Fruit fly (Drosophila melanogaster) whole organism, wandering third instar larva: ENCODE data around the gene Cow.
A peak's percentile ranks its signal among the peaks of the same experiment; 100 is the strongest.

Experiments
- Abd-B ChIP-seq: fragments of >200 bp; optimal IDR thresholded peaks from 2 replicates; lab custom pipeline; 2017; ENCODE audit warnings: missing biosample characterization, missing genetic modification characterization
- CG32264 ChIP-seq: fragments of 200-800 bp; sonication (Bioruptor generic); optimal IDR thresholded peaks from 2 replicates; lab custom pipeline; 2016; ENCODE audit warnings: missing biosample characterization, missing genetic modification characterization
- CG9705 ChIP-seq: fragments of 200-800 bp; sonication (Bioruptor generic); optimal IDR thresholded peaks from 2 replicates; lab custom pipeline; 2018; ENCODE audit warnings: missing biosample characterization, mild to moderate bottlenecking, missing genetic modification characterization
- CrebA ChIP-seq: fragments of 200-800 bp; sonication (Bioruptor generic); optimal IDR thresholded peaks from 2 replicates; lab custom pipeline; 2016; ENCODE audit warnings: missing biosample characterization, mild to moderate bottlenecking, missing genetic modification characterization, borderline replicate concordance
- Dif ChIP-seq: fragments of 200-275, 200-300 bp; sonication (Bioruptor generic); optimal IDR thresholded peaks from 2 replicates; lab custom pipeline; 2018; ENCODE audit warnings: missing biosample characterization, missing genetic modification characterization; ENCODE audit not compliant: partially characterized antibody
- GATAd ChIP-seq: sonication (Bioruptor generic); optimal IDR thresholded peaks from 2 replicates; lab custom pipeline; 2016; ENCODE audit warnings: missing biosample characterization, missing genetic modification characterization
- HLH106 ChIP-seq: fragments of 200-800 bp; optimal IDR thresholded peaks from 3 replicates; lab custom pipeline; 2019; ENCODE audit warnings: missing biosample characterization, mild to moderate bottlenecking, missing genetic modification characterization, moderate library complexity
- Hnf4 ChIP-seq: fragments of 200-800 bp; sonication (Bioruptor generic); optimal IDR thresholded peaks from 2 replicates; lab custom pipeline; 2016; ENCODE audit warnings: missing biosample characterization, mild to moderate bottlenecking, missing genetic modification characterization
- Hr78 ChIP-seq: fragments of >200 bp; optimal IDR thresholded peaks from 2 replicates; lab custom pipeline; 2017; ENCODE audit warnings: missing biosample characterization, missing genetic modification characterization
- Mio ChIP-seq: sonication (Bioruptor generic); optimal IDR thresholded peaks from 2 replicates; lab custom pipeline; 2016; ENCODE audit warnings: missing biosample characterization, missing genetic modification characterization
- Myc ChIP-seq: fragments of >200 bp; optimal IDR thresholded peaks from 2 replicates; lab custom pipeline; 2017
- N ChIP-seq: fragments of >200 bp; optimal IDR thresholded peaks from 2 replicates; lab custom pipeline; 2018; ENCODE audit warnings: missing biosample characterization, missing external identifiers, missing genetic modification characterization
- OdsH ChIP-seq: fragments of 200-800 bp; sonication (Bioruptor generic); optimal IDR thresholded peaks from 2 replicates; lab custom pipeline; 2016; ENCODE audit warnings: missing biosample characterization, mild to moderate bottlenecking, missing genetic modification characterization
- Rel ChIP-seq, 2 experiments: fragments of 200-800 bp; sonication (Bioruptor generic) in 1 of 2; optimal IDR thresholded peaks; 2 replicates in 1 of 2; 3 replicates in 1 of 2; lab custom pipeline; 2016 to 2019; ENCODE audit warnings: mild to moderate bottlenecking in 2 of 2, missing biosample characterization in 2 of 2, missing genetic modification characterization in 2 of 2, moderate library complexity in 1 of 2
- Sp1 ChIP-seq: fragments of 200-800 bp; sonication (Bioruptor generic); optimal IDR thresholded peaks from 3 replicates; lab custom pipeline; 2019; ENCODE audit warnings: missing biosample characterization, mild to moderate bottlenecking, missing genetic modification characterization, moderate library complexity
- Vsx2 ChIP-seq: fragments of 200-300, 225-300 bp; sonication (Bioruptor generic); optimal IDR thresholded peaks from 2 replicates; lab custom pipeline; 2018; ENCODE audit warnings: missing biosample characterization, missing genetic modification characterization; ENCODE audit not compliant: partially characterized antibody
- br ChIP-seq: fragments of 200-800 bp; sonication (Bioruptor generic); optimal IDR thresholded peaks from 2 replicates; lab custom pipeline; 2016; ENCODE audit warnings: missing biosample characterization, missing genetic modification characterization
- brk ChIP-seq: fragments of 200-800 bp; sonication (Bioruptor generic); optimal IDR thresholded peaks from 2 replicates; lab custom pipeline; 2016; ENCODE audit warnings: missing biosample characterization, mild to moderate bottlenecking, missing genetic modification characterization
- dl ChIP-seq, 2 experiments: fragments of 175-275, 200-275 bp in 1 of 2; fragments of 200-275 bp in 1 of 2; sonication (Bioruptor generic); optimal IDR thresholded peaks; lab custom pipeline; 2018; ENCODE audit warnings: mild to moderate bottlenecking in 2 of 2, missing biosample characterization in 2 of 2, missing genetic modification characterization in 2 of 2, moderate library complexity in 2 of 2; ENCODE audit not compliant: partially characterized antibody in 2 of 2, insufficient read depth in 1 of 2
- dmrt93B ChIP-seq: fragments of 200-800 bp; sonication (Bioruptor generic); optimal IDR thresholded peaks from 2 replicates; lab custom pipeline; 2018; ENCODE audit warnings: missing biosample characterization, mild to moderate bottlenecking, missing genetic modification characterization
- ey ChIP-seq: fragments of 200-800 bp; sonication (Bioruptor generic); optimal IDR thresholded peaks from 2 replicates; lab custom pipeline; 2016; ENCODE audit warnings: missing biosample characterization, missing genetic modification characterization
- foxo ChIP-seq, 2 experiments: fragments of 200-800 bp; sonication (Bioruptor generic); optimal IDR thresholded peaks; 2 replicates in 1 of 2; 3 replicates in 1 of 2; lab custom pipeline; 2016 to 2017; ENCODE audit warnings: missing biosample characterization in 2 of 2, missing genetic modification characterization in 2 of 2
- fru ChIP-seq: fragments of 200-800 bp; sonication (Bioruptor generic); optimal IDR thresholded peaks from 3 replicates; lab custom pipeline; 2016; ENCODE audit warnings: missing biosample characterization, mild to moderate bottlenecking, missing genetic modification characterization
- h ChIP-seq: fragments of 200-800 bp; sonication (Bioruptor generic); optimal IDR thresholded peaks from 3 replicates; lab custom pipeline; 2016; ENCODE audit warnings: missing biosample characterization, mild to moderate bottlenecking, missing genetic modification characterization
- lola ChIP-seq: fragments of >200 bp; optimal IDR thresholded peaks from 2 replicates; lab custom pipeline; 2017; ENCODE audit warnings: missing biosample characterization, missing genetic modification characterization
- pan ChIP-seq: fragments of >200 bp; optimal IDR thresholded peaks from 2 replicates; lab custom pipeline; 2017
- psq ChIP-seq: fragments of 200-800 bp; sonication (Bioruptor generic); optimal IDR thresholded peaks from 3 replicates; lab custom pipeline; 2017; ENCODE audit warnings: missing biosample characterization, mild to moderate bottlenecking, missing genetic modification characterization, moderate library complexity
- rgr ChIP-seq: fragments of 200-800 bp; sonication (Bioruptor generic); optimal IDR thresholded peaks from 3 replicates; lab custom pipeline; 2016; ENCODE audit warnings: missing biosample characterization, mild to moderate bottlenecking, missing genetic modification characterization
- sage ChIP-seq: fragments of 200-800 bp; sonication (Bioruptor generic); optimal IDR thresholded peaks from 2 replicates; lab custom pipeline; 2016; ENCODE audit warnings: missing biosample characterization, mild to moderate bottlenecking, missing genetic modification characterization
- sv ChIP-seq: fragments of 200-800 bp; sonication (Bioruptor generic); optimal IDR thresholded peaks from 3 replicates; lab custom pipeline; 2016; ENCODE audit warnings: missing biosample characterization, missing genetic modification characterization
- tai ChIP-seq: sonication (Bioruptor generic); optimal IDR thresholded peaks from 2 replicates; lab custom pipeline; 2016; ENCODE audit warnings: missing biosample characterization, missing genetic modification characterization
- woc ChIP-seq: sonication (Bioruptor generic); optimal IDR thresholded peaks from 2 replicates; lab custom pipeline; 2016; ENCODE audit warnings: missing biosample characterization, mild to moderate bottlenecking, missing genetic modification characterization

The Cow gene

DNA sequence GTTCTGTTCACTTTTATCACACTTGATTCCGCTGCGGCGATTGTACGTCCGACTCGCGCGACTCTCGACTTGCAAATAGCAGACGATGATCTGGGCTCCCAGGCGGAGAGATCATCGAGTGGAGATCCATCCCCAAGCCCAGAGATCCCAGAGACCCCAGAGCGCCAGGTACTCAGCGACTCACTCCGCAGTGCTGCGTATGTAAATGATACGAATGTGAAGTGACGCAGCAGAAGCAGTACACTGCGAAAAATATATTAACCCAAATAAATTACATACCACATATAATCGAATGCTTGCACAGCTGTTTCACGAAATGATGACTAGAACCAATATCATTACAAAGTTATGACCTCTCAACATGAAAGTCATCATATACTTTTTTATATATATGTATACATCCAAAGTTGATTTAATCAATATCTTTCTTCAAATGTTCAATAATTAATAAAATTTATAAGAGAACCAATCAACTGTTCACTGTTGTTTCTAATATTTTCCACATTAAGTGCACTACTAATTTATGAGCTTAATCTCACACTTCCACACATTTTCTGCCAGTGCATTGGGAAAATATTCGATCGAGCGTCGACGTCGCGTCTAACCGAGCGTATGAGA is 45.2 kb downstream of the Cow start, which contains the start of gene CG17111:
TSS of gene CG17111 (minus strand) at position 51 of the 618 bp plus-strand sequence.
- TF ChIP-seq h (GFP tag; lab: Kevin White, UChicago) (peak; percentile 43), woc (GFP tag; lab: Kevin White, UChicago) (no peak), sv (GFP tag; lab: Kevin White, UChicago) (peak; percentile 29), fru (peak; percentile 8), Hnf4 (GFP tag; lab: Kevin White, UChicago) (no peak), OdsH (GFP tag; lab: Kevin White, UChicago) (peak; percentile 3), HLH106 (peak; percentile 35), rgr (peak; percentile 2), foxo (GFP tag; optimal IDR thresholded peaks at IDR 0.05; lab: Kevin White, UChicago) (peak in 1 of 2 experiments; percentile 19)

DNA sequence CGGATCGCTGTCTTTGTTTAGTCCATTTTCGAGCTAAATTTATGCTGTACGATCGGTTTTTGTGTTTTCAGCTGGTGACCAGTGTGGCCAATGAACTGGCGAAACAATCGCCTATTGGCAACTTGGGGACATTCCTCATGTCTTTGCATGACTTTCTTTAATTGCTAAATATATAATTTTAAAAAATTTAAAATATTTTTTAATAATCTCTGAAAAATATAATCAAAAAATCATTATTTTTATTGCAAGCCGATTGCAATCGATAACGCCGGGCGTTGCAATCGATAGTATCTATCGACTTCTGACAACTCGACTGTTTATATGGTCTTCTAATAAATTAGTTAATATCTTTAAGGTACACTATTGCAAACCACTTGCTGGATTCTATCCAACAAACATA is 51.3 kb downstream of the Cow start, which contains the start of the genes sav and Ublcp1:
TSS of gene sav (minus strand) at position 96 of the 400 bp plus-strand sequence.
TSS of gene Ublcp1 (plus strand) at position 285 of the 400 bp plus-strand sequence.
- peak in 1 of 2 experiments; percentile 24 for TF ChIP-seq foxo (GFP tag; optimal IDR thresholded peaks at IDR 0.05; lab: Kevin White, UChicago)
- no peak for TF ChIP-seq CrebA
- no peak for TF ChIP-seq woc (GFP tag; lab: Kevin White, UChicago)
- no peak for TF ChIP-seq GATAd (GFP tag; lab: Kevin White, UChicago)
- no peak for TF ChIP-seq dl (GFP tag; optimal IDR thresholded peaks at IDR 0.05; lab: Kevin White, UChicago; ENCODE audit: insufficient read depth in 1 of 2, partially characterized antibody in 2 of 2)
- no peak for TF ChIP-seq Rel (GFP tag; optimal IDR thresholded peaks at IDR 0.05; lab: Kevin White, UChicago)
- peak; percentile 59 for TF ChIP-seq Rel (tag; optimal IDR thresholded peaks at IDR 0.05; lab: Kevin White, UChicago)
- no peak for TF ChIP-seq lola (GFP tag; lab: Kevin White, UChicago)
- TF ChIP-seq pan, result no peak
- TF ChIP-seq Dif (GFP tag; lab: Kevin White, UChicago), result no peak
- TF ChIP-seq rgr, result peak; percentile 35
- no peak for TF ChIP-seq Myc (lab: Kevin White, UChicago)
- TF ChIP-seq br (GFP tag; lab: Kevin White, UChicago), result no peak
- TF ChIP-seq psq (GFP tag; lab: Kevin White, UChicago), result peak; percentile 13
- TF ChIP-seq Abd-B (GFP tag; lab: Kevin White, UChicago), result no peak
- no peak for TF ChIP-seq dmrt93B
- TF ChIP-seq Vsx2 (GFP tag; lab: Kevin White, UChicago), result no peak
- TF ChIP-seq h (GFP tag; lab: Kevin White, UChicago), result peak; percentile 24
- no peak for TF ChIP-seq brk (GFP tag; lab: Kevin White, UChicago)
- TF ChIP-seq Mio (GFP tag; lab: Kevin White, UChicago), result no peak
- TF ChIP-seq CG32264 (GFP tag; lab: Kevin White, UChicago), result no peak
- TF ChIP-seq tai (GFP tag; lab: Kevin White, UChicago), result no peak
- peak; percentile 10 for TF ChIP-seq sage (GFP tag; lab: Kevin White, UChicago)

DNA sequence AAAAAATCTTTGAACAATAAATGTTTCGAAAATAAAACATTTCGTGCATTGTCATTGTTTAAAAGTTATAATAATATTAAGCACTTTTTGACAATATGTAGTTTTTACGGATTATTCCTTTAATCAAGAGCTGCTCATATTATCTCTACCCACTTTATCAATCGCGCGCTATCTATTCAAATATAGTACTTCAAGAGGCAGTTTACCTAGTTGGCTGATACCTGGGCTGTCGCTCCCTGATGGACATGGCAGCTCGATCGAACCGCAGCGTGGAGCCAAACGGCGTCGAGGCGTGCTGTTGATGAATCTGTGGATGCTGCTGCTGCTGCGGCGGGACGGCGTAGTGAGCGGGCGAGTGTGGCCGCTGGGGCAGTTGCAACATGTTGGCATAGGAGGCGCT is 52.4 kb downstream of the Cow start:
- TF ChIP-seq dmrt93B (no peak), Abd-B (GFP tag; lab: Kevin White, UChicago) (no peak), Rel (GFP tag; optimal IDR thresholded peaks at IDR 0.05; lab: Kevin White, UChicago) (no peak), Rel (tag; optimal IDR thresholded peaks at IDR 0.05; lab: Kevin White, UChicago) (no peak), foxo (GFP tag; optimal IDR thresholded peaks at IDR 0.05; lab: Kevin White, UChicago) (no peak), N (GFP tag; lab: Kevin White, UChicago) (no peak), Mio (GFP tag; lab: Kevin White, UChicago) (no peak), brk (GFP tag; lab: Kevin White, UChicago) (no peak), CG9705 (GFP tag; lab: Kevin White, UChicago) (no peak), GATAd (GFP tag; lab: Kevin White, UChicago) (no peak), Sp1 (GFP tag; lab: Kevin White, UChicago) (no peak), Hr78 (no peak)
- TF ChIP-seq, all 38 proteins: peak for 0

DNA sequence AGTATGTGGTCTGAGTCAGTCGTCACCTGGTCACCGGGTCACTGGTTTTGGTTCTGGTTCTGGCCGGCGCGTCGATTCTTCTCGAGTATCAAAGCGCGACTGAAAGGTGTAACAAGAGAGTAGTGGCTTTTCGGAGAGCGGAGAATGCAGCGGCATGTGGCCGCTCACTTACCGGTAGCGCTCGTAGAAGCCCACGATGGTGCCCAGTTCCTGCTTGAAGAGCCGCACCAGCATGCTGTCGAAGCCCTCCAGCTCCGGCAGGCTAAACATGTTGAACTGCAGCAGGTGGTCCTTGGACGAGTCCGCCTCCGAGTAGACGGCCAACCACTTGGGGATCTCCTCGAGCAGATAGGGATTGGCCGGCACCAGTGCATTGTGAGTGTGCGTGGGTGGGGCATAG is 53.7 kb downstream of the Cow start, which contains the start of gene Ctns:
TSS of gene Ctns (minus strand) at position 101 of the 400 bp plus-strand sequence.
- no peak for TF ChIP-seq Hr78
- TF ChIP-seq ey (GFP tag; lab: Kevin White, UChicago), result no peak
- no peak for TF ChIP-seq woc (GFP tag; lab: Kevin White, UChicago)
- TF ChIP-seq GATAd (GFP tag; lab: Kevin White, UChicago), result no peak
- no peak for TF ChIP-seq sv (GFP tag; lab: Kevin White, UChicago)
- no peak for TF ChIP-seq pan
- TF ChIP-seq CG32264 (GFP tag; lab: Kevin White, UChicago), result no peak
- no peak for TF ChIP-seq brk (GFP tag; lab: Kevin White, UChicago)
- no peak for TF ChIP-seq Abd-B (GFP tag; lab: Kevin White, UChicago)
- TF ChIP-seq rgr, result no peak
- TF ChIP-seq dl (GFP tag; optimal IDR thresholded peaks at IDR 0.05; lab: Kevin White, UChicago; ENCODE audit: insufficient read depth in 1 of 2, partially characterized antibody in 2 of 2), result no peak
- no peak for TF ChIP-seq N (GFP tag; lab: Kevin White, UChicago)
- TF ChIP-seq br (GFP tag; lab: Kevin White, UChicago), result no peak
